Worm (Caenorhabditis elegans): ENCODE data around the gene B0454.8.

B0454.8 gene

DNA sequence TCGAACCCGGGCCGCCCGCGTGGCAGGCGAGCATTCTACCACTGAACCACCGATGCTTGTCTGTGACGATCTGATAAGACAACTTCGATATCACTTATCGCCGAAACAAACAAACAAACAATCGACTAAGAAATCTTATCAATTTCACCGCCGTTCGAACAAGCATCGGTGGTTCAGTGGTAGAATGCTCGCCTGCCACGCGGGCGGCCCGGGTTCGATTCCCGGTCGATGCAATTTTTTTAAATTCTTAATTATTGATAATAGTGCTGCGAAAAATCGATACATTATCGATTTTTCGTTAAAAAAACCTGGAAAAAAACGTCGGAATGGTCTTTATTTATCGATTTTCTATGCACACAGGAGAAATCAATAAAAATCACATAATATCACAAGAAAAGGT lies 19.0 kb upstream of the B0454.8 start (continued):
- no peak for TF ChIP-seq spr-1 (tag; optimal IDR thresholded peaks at IDR 0.05)
- no peak for TF ChIP-seq ZK546.5 (tag; optimal IDR thresholded peaks at IDR 0.05)
- TF ChIP-seq tra-1 (GFP tag; IDR thresholded peaks at IDR 0.05): peak; percentile 67; the same call in 1 of the 2 replicates
- TF ChIP-seq lim-7 (GFP tag; IDR thresholded peaks at IDR 0.05): no peak; the same call in 1 of the 2 replicates
- peak; percentile 68 to 84; a peak in 2 of 4 replicates for TF ChIP-seq madf-5 (GFP tag; IDR thresholded peaks at IDR 0.05)
- TF ChIP-seq daf-19 (GFP tag; conservative IDR thresholded peaks at IDR 0.05): no peak
- TF ChIP-seq F10B5.3 (tag; optimal IDR thresholded peaks at IDR 0.05): no peak
- TF ChIP-seq T20F7.1 (GFP tag; optimal IDR thresholded peaks at IDR 0.05): no peak
- TF ChIP-seq ztf-11 (tag; optimal IDR thresholded peaks at IDR 0.05): no peak
- TF ChIP-seq lin-38 (GFP tag; IDR thresholded peaks at IDR 0.05): peak; percentile 78
- peak; percentile 47; the same call in 1 of the 2 replicates for TF ChIP-seq php-3 (GFP tag; IDR thresholded peaks at IDR 0.05)
- no peak for TF ChIP-seq aly-2 (tag; optimal IDR thresholded peaks at IDR 0.05)
- TF ChIP-seq nhr-28 (tag; optimal IDR thresholded peaks at IDR 0.05): peak; percentile 21
- no peak for TF ChIP-seq mxl-3 (GFP tag; optimal IDR thresholded peaks at IDR 0.05)
- TF ChIP-seq lin-1 (GFP tag; IDR thresholded peaks at IDR 0.05): peak; percentile 83
- peak; percentile 75; the same call in 1 of the 2 replicates for TF ChIP-seq pha-4 (GFP tag; IDR thresholded peaks at IDR 0.05)
- no peak for TF ChIP-seq pha-4 (tag; optimal IDR thresholded peaks at IDR 0.05)
- peak; percentile 65 for TF ChIP-seq dve-1 (tag; optimal IDR thresholded peaks at IDR 0.05; ENCODE audit: insufficient read depth)
- TF ChIP-seq nhr-25 (tag; optimal IDR thresholded peaks at IDR 0.05; ENCODE audit: borderline replicate concordance, insufficient read depth): no peak
- TF ChIP-seq attf-4 (tag; optimal IDR thresholded peaks at IDR 0.05): no peak
- peak; percentile 43; the same call in 1 of the 2 replicates for TF ChIP-seq ctbp-1 (GFP tag; IDR thresholded peaks at IDR 0.05)
- peak; percentile 36 for TF ChIP-seq hlh-11 (tag; optimal IDR thresholded peaks at IDR 0.05)
- no peak for TF ChIP-seq zfp-2 (tag; optimal IDR thresholded peaks at IDR 0.05)
- no peak for TF ChIP-seq nhr-237 (tag; optimal IDR thresholded peaks at IDR 0.05)
- TF ChIP-seq F44E2.7 (GFP tag; IDR thresholded peaks at IDR 0.05): peak; percentile 98
- TF ChIP-seq lin-39 (tag; optimal IDR thresholded peaks at IDR 0.05): no peak
- no peak for TF ChIP-seq dpl-1 (GFP tag; optimal IDR thresholded peaks at IDR 0.05)
- TF ChIP-seq fkh-10 (GFP tag; optimal IDR thresholded peaks at IDR 0.05): no peak
- peak; percentile 5 for TF ChIP-seq aha-1 (tag)
- TF ChIP-seq gei-8 (GFP tag; optimal IDR thresholded peaks at IDR 0.05): no peak
- TF ChIP-seq skn-1 (tag; optimal IDR thresholded peaks at IDR 0.05): no peak
- peak; percentile 59 for TF ChIP-seq T26A8.4 (GFP tag; IDR thresholded peaks at IDR 0.05)
- no peak for TF ChIP-seq ztf-7 (tag; optimal IDR thresholded peaks at IDR 0.05)
- TF ChIP-seq dmd-6 (GFP tag; IDR thresholded peaks at IDR 0.05): peak; percentile 36
- TF ChIP-seq duxl-1 (tag; optimal IDR thresholded peaks at IDR 0.05; ENCODE audit: poor library complexity): peak; percentile 72
- TF ChIP-seq nhr-42 (GFP tag; IDR thresholded peaks at IDR 0.05): peak; percentile 72; the same call in 1 of the 2 replicates
- TF ChIP-seq cey-2 (tag; optimal IDR thresholded peaks at IDR 0.05; ENCODE audit: borderline replicate concordance, insufficient read depth): no peak
- TF ChIP-seq arid-1 (GFP tag; conservative IDR thresholded peaks at IDR 0.05): peak; percentile 65
- TF ChIP-seq daf-16 (GFP tag; optimal IDR thresholded peaks at IDR 0.05): peak; percentile 31 to 64
- TF ChIP-seq daf-16 (tag; optimal IDR thresholded peaks at IDR 0.05): peak; percentile 60
- no peak for TF ChIP-seq zip-11 (GFP tag; IDR thresholded peaks at IDR 0.05)
- no peak for TF ChIP-seq nhr-10 (tag; optimal IDR thresholded peaks at IDR 0.05)
- no peak for TF ChIP-seq nhr-77 (tag; optimal IDR thresholded peaks at IDR 0.05)
- TF ChIP-seq vab-7 (GFP tag; IDR thresholded peaks at IDR 0.05): peak; percentile 75
- no peak for TF ChIP-seq ZK337.2 (GFP tag; IDR thresholded peaks at IDR 0.05)
- TF ChIP-seq set-16 (GFP tag; IDR thresholded peaks at IDR 0.05): no peak
- TF ChIP-seq zip-2 (tag; optimal IDR thresholded peaks at IDR 0.05): peak; percentile 72
- no peak for TF ChIP-seq hif-1 (tag; optimal IDR thresholded peaks at IDR 0.05)
- TF ChIP-seq spr-3 (GFP tag; optimal IDR thresholded peaks at IDR 0.05): peak; percentile 7
- 0 out of 2 replicates have a peak, but pooled peaks have one; percentile 43 for TF ChIP-seq nhr-41 (GFP tag; IDR thresholded peaks at IDR 0.05)
- TF ChIP-seq mes-2 (tag; optimal IDR thresholded peaks at IDR 0.05; ENCODE audit: poor library complexity, severe bottlenecking): peak; percentile 69

Data from whole organism, L4 larva.